Worm (Caenorhabditis elegans) whole organism, midembryonic: ENCODE results near the gene F46F5.5.

Source experiments
- T22C8.4 ChIP-seq: fragments of 200-800 bp; sonication (Bioruptor generic); IDR thresholded peaks from 2 replicates; pipeline ENCODE4 v1.3.6; 2022; ENCODE audit warnings: missing genetic modification characterization, missing compliant biosample characterization
- flt-1 ChIP-seq: fragments of 200-800 bp; sonication (Bioruptor generic); IDR thresholded peaks from 2 replicates; pipeline ENCODE4 v1.3.6; 2022; ENCODE audit warnings: missing genetic modification characterization, missing compliant biosample characterization
- ref-1 ChIP-seq: fragments of 200-800 bp; sonication (Bioruptor generic); conservative IDR thresholded peaks from 2 replicates; pipeline ENCODE4 v1.3.6; 2022; ENCODE audit warnings: missing genetic modification reagents, missing genetic modification characterization, missing compliant biosample characterization

ce11 chrII:820519-820918 lies 7.7 kb upstream of the F46F5.5 start, which contains the start of gene F46F5.7:
- TF ChIP-seq T22C8.4 (GFP tag; lab: Robert Waterston, UW) (no peak), flt-1 (no peak), ref-1 (GFP tag; lab: Robert Waterston, UW) (no peak)
